Worm (Caenorhabditis elegans) whole organism, young adult: ENCODE measurements around the gene F46H5.3.

Source experiments
- B0019.2 ChIP-seq: fragments of 200-800 bp; sonication (Bioruptor generic); conservative IDR thresholded peaks from 2 replicates; pipeline ENCODE4 v1.3.6; 2022; ENCODE audit warnings: missing genetic modification reagents, missing genetic modification characterization, missing compliant biosample characterization
- B0035.1 ChIP-seq: sonication (generic microtip); optimal IDR thresholded peaks from 2 replicates; lab custom pipeline; 2016; ENCODE audit warnings: missing genetic modification characterization, mild to moderate bottlenecking, missing compliant biosample characterization, missing genotype, missing genetic modification reagents
- B0261.1 ChIP-seq: sonication (generic microtip); optimal IDR thresholded peaks from 2 replicates; lab custom pipeline; 2016; ENCODE audit warnings: mild to moderate bottlenecking, missing genetic modification characterization, moderate library complexity, missing compliant biosample characterization
- B0336.3 ChIP-seq: fragments of 200-800 bp; sonication (Bioruptor generic); IDR thresholded peaks from 2 replicates; pipeline ENCODE4 v1.3.6; 2022; ENCODE audit warnings: missing genetic modification characterization, missing compliant biosample characterization
- C17E4.6 ChIP-seq: fragments of 200-800 bp; sonication (Bioruptor generic); IDR thresholded peaks from 2 replicates; pipeline ENCODE4 v1.3.6; 2022; ENCODE audit warnings: missing genetic modification reagents, missing genetic modification characterization, missing compliant biosample characterization
- F49E8.2 ChIP-seq: sonication (generic microtip); optimal IDR thresholded peaks from 3 replicates; lab custom pipeline; 2017; ENCODE audit warnings: missing genetic modification characterization, mild to moderate bottlenecking, missing compliant biosample characterization, antibody characterized with exemption, moderate library complexity; ENCODE audit not compliant: insufficient read depth
- F57A8.1 ChIP-seq: fragments of 200-800 bp; sonication (Bioruptor generic); optimal IDR thresholded peaks from 2 replicates; lab custom pipeline; 2018; ENCODE audit warnings: mild to moderate bottlenecking, missing genetic modification characterization, moderate library complexity, missing compliant biosample characterization
- K12H6.12 ChIP-seq: fragments of 200-800 bp; sonication (Bioruptor generic); optimal IDR thresholded peaks from 2 replicates; lab custom pipeline; 2018; ENCODE audit warnings: mild to moderate bottlenecking, missing genetic modification characterization, missing compliant biosample characterization
- T07F8.4 ChIP-seq: sonication (generic microtip); optimal IDR thresholded peaks from 2 replicates; lab custom pipeline; 2016; ENCODE audit warnings: mild to moderate bottlenecking, missing genetic modification characterization, moderate library complexity, missing compliant biosample characterization
- T26A5.8 ChIP-seq: sonication (generic microtip); optimal IDR thresholded peaks from 2 replicates; lab custom pipeline; 2016; ENCODE audit warnings: missing genetic modification characterization, missing compliant biosample characterization
- Y53F4B.3 ChIP-seq: fragments of 200-800 bp; sonication (Bioruptor generic); IDR thresholded peaks from 2 replicates; pipeline ENCODE4 v1.3.6; 2022; ENCODE audit warnings: missing genetic modification reagents, missing genetic modification characterization, missing compliant biosample characterization
- Y56A3A.18 ChIP-seq: fragments of 200-800 bp; sonication (Bioruptor generic); IDR thresholded peaks from 2 replicates; pipeline ENCODE4 v1.3.6; 2022; ENCODE audit warnings: missing genetic modification reagents, missing genetic modification characterization, missing compliant biosample characterization
- ZK185.1 ChIP-seq: sonication (generic microtip); optimal IDR thresholded peaks from 2 replicates; lab custom pipeline; 2016; ENCODE audit warnings: mild to moderate bottlenecking, missing genetic modification characterization, missing compliant biosample characterization; ENCODE audit not compliant: poor library complexity, severe bottlenecking
- akir-1 ChIP-seq: fragments of 200-800 bp; sonication (Bioruptor generic); optimal IDR thresholded peaks from 2 replicates; lab custom pipeline; 2018; ENCODE audit warnings: mild to moderate bottlenecking, missing genetic modification characterization, moderate library complexity, missing compliant biosample characterization
- ama-1 ChIP-seq, 3 experiments: fragments of 150-350 bp in 1 of 3; sonication (generic microtip) in 2 of 3; optimal IDR thresholded peaks; 2 replicates each; lab custom pipeline; 2014 to 2018; ENCODE audit warnings: missing biosample characterization in 2 of 3, missing genetic modification characterization in 2 of 3, missing genetic modification reagents in 2 of 3
- athp-1 ChIP-seq: sonication (generic microtip); optimal IDR thresholded peaks from 2 replicates; lab custom pipeline; 2017; ENCODE audit warnings: mild to moderate bottlenecking, missing genetic modification characterization, missing compliant biosample characterization
- attf-3 ChIP-seq: fragments of 200-800 bp; sonication (Bioruptor generic); conservative IDR thresholded peaks from 2 replicates; pipeline ENCODE4 v1.3.6; 2022; ENCODE audit warnings: missing genetic modification reagents, missing genetic modification characterization, missing compliant biosample characterization
- attf-6 ChIP-seq: fragments of 200-800 bp; sonication (Bioruptor generic); IDR thresholded peaks from 2 replicates; pipeline ENCODE4 v1.3.6; 2022; ENCODE audit warnings: missing genetic modification reagents, missing genetic modification characterization, missing compliant biosample characterization
- cebp-2 ChIP-seq: fragments of 200-800 bp; sonication (Bioruptor generic); IDR thresholded peaks from 2 replicates; pipeline ENCODE4 v1.3.6; 2022; ENCODE audit warnings: missing genetic modification characterization, missing compliant biosample characterization
- ceh-27 ChIP-seq: fragments of 200-800 bp; sonication (Bioruptor generic); optimal IDR thresholded peaks from 2 replicates; lab custom pipeline; 2018; ENCODE audit warnings: mild to moderate bottlenecking, missing genetic modification characterization, moderate library complexity, missing compliant biosample characterization
- ceh-79 ChIP-seq: sonication (generic microtip); optimal IDR thresholded peaks from 2 replicates; lab custom pipeline; 2017; ENCODE audit warnings: mild to moderate bottlenecking, missing genetic modification characterization, missing compliant biosample characterization
- ceh-91 ChIP-seq: fragments of 200-800 bp; sonication (Bioruptor generic); IDR thresholded peaks from 2 replicates; pipeline ENCODE4 v1.3.6; 2022; ENCODE audit warnings: missing genetic modification reagents, missing genetic modification characterization, missing compliant biosample characterization
- chd-7 ChIP-seq: sonication (generic microtip); optimal IDR thresholded peaks from 2 replicates; lab custom pipeline; 2016; ENCODE audit warnings: mild to moderate bottlenecking, missing genetic modification characterization, moderate library complexity, missing compliant biosample characterization
- dox-1 ChIP-seq: fragments of 200-800 bp; sonication (Bioruptor generic); IDR thresholded peaks from 2 replicates; pipeline ENCODE4 v1.3.6; 2022; ENCODE audit warnings: missing genetic modification reagents, missing genetic modification characterization, missing compliant biosample characterization
- ekl-4 ChIP-seq: fragments of 200-800 bp; sonication (Bioruptor generic); IDR thresholded peaks from 2 replicates; pipeline ENCODE4 v1.3.6; 2022; ENCODE audit warnings: missing genetic modification reagents, missing genetic modification characterization, missing compliant biosample characterization
- him-1 ChIP-seq: sonication (generic microtip); optimal IDR thresholded peaks from 2 replicates; lab custom pipeline; 2016; ENCODE audit warnings: missing genotype, missing genetic modification reagents, missing genetic modification characterization, missing compliant biosample characterization
- hlh-26 ChIP-seq: fragments of 200-800 bp; sonication (Bioruptor generic); conservative IDR thresholded peaks from 2 replicates; pipeline ENCODE4 v1.3.6; 2022; ENCODE audit warnings: missing genetic modification reagents, missing genetic modification characterization, missing compliant biosample characterization
- hmg-20 ChIP-seq: fragments of 200-800 bp; sonication (Bioruptor generic); IDR thresholded peaks from 2 replicates; pipeline ENCODE4 v1.3.6; 2022; ENCODE audit warnings: missing genetic modification reagents, missing genetic modification characterization, missing compliant biosample characterization
- hrde-1 ChIP-seq: sonication (generic microtip); optimal IDR thresholded peaks from 2 replicates; lab custom pipeline; 2016; ENCODE audit warnings: missing genetic modification characterization, mild to moderate bottlenecking, missing compliant biosample characterization, moderate library complexity, missing genotype, missing genetic modification reagents, borderline replicate concordance
- hsf-1 ChIP-seq: fragments of 200-800 bp; sonication (Bioruptor generic); IDR thresholded peaks from 2 replicates; pipeline ENCODE4 v1.3.6; 2022; ENCODE audit warnings: missing genetic modification reagents, missing genetic modification characterization, missing compliant biosample characterization
- let-526 ChIP-seq: fragments of 200-800 bp; sonication (Bioruptor generic); IDR thresholded peaks from 2 replicates; pipeline ENCODE4 v1.3.6; 2022; ENCODE audit warnings: missing genetic modification reagents, missing genetic modification characterization, missing compliant biosample characterization
- lsl-1 ChIP-seq: fragments of 200-800 bp; sonication (Bioruptor generic); optimal IDR thresholded peaks from 2 replicates; lab custom pipeline; 2018; ENCODE audit warnings: mild to moderate bottlenecking, missing genetic modification characterization, moderate library complexity, missing compliant biosample characterization
- madf-10 ChIP-seq: sonication (generic microtip); optimal IDR thresholded peaks from 2 replicates; lab custom pipeline; 2016; ENCODE audit warnings: mild to moderate bottlenecking, missing genetic modification characterization, missing compliant biosample characterization
- madf-8 ChIP-seq: fragments of 200-800 bp; sonication (Bioruptor generic); conservative IDR thresholded peaks from 2 replicates; pipeline ENCODE4 v1.3.6; 2022; ENCODE audit warnings: missing genetic modification reagents, missing genetic modification characterization, missing compliant biosample characterization
- nhr-80 ChIP-seq: sonication (generic microtip); optimal IDR thresholded peaks from 2 replicates; lab custom pipeline; 2016; ENCODE audit warnings: missing genetic modification characterization, missing compliant biosample characterization
- nhr-90 ChIP-seq: sonication (generic microtip); optimal IDR thresholded peaks from 2 replicates; lab custom pipeline; 2016; ENCODE audit warnings: missing genotype, mild to moderate bottlenecking, missing genetic modification characterization, missing compliant biosample characterization
- pbrm-1 ChIP-seq: fragments of 200-800 bp; sonication (Bioruptor generic); IDR thresholded peaks from 2 replicates; pipeline ENCODE4 v1.3.6; 2022; ENCODE audit warnings: missing genetic modification reagents, missing genetic modification characterization, missing compliant biosample characterization
- rpc-1 ChIP-seq, 2 experiments: fragments of 150-350 bp in 1 of 2; sonication (generic microtip) in 1 of 2; optimal IDR thresholded peaks; 2 replicates each; lab custom pipeline; 2014 to 2018; ENCODE audit warnings: missing biosample characterization in 1 of 2, missing genetic modification characterization in 1 of 2, missing genetic modification reagents in 1 of 2, missing genotype in 1 of 2
- somi-1 ChIP-seq: fragments of 200-800 bp; sonication (Bioruptor generic); optimal IDR thresholded peaks from 2 replicates; lab custom pipeline; 2018; ENCODE audit warnings: mild to moderate bottlenecking, missing genetic modification characterization, missing compliant biosample characterization
- unc-62 ChIP-seq: fragments of 150-350 bp; optimal IDR thresholded peaks from 2 replicates; lab custom pipeline; 2014; ENCODE audit warnings: missing biosample characterization, missing genetic modification reagents, missing genetic modification characterization
- zim-3 ChIP-seq: sonication (generic microtip); optimal IDR thresholded peaks from 2 replicates; lab custom pipeline; 2017; ENCODE audit warnings: mild to moderate bottlenecking, missing genetic modification characterization, moderate library complexity, missing compliant biosample characterization
- ztf-26 ChIP-seq: sonication (generic microtip); optimal IDR thresholded peaks from 2 replicates; lab custom pipeline; 2017; ENCODE audit warnings: missing genetic modification characterization, missing compliant biosample characterization

The F46H5.3 gene

ce11 chrX:7264591-7265306 is 26.3 kb upstream of the F46H5.3 start (continued):
- TF ChIP-seq ekl-4 (GFP tag; lab: Robert Waterston, UW) = no peak
- no peak for TF ChIP-seq hsf-1 (GFP tag; lab: Robert Waterston, UW)
- no peak for TF ChIP-seq athp-1 (tag; lab: Kevin White, UChicago)
- TF ChIP-seq pbrm-1 = peak; percentile 76
- TF ChIP-seq zim-3 (tag; lab: Kevin White, UChicago) = no peak
- TF ChIP-seq K12H6.12 (tag; lab: Kevin White, UChicago) = peak; percentile 96
- peak; percentile 88 for TF ChIP-seq ztf-26 (tag; lab: Kevin White, UChicago)
- peak; percentile 54 for TF ChIP-seq somi-1
- peak; percentile 58 for TF ChIP-seq nhr-90 (tag; lab: Kevin White, UChicago)
- TF ChIP-seq hlh-26 (GFP tag; lab: Robert Waterston, UW) = no peak
- peak; percentile 93 for TF ChIP-seq ceh-27 (GFP tag; lab: Kevin White, UChicago)
- TF ChIP-seq hrde-1 = no peak
- peak; percentile 11 for TF ChIP-seq B0261.1 (tag; lab: Kevin White, UChicago)
- peak; percentile 89 for TF ChIP-seq B0336.3
- TF ChIP-seq chd-7 (tag; lab: Kevin White, UChicago) = peak; percentile 64
- no peak for TF ChIP-seq T07F8.4
- TF ChIP-seq him-1 (tag; lab: Kevin White, UChicago) = no peak
- no peak for TF ChIP-seq akir-1 (GFP tag; lab: Kevin White, UChicago)
- TF ChIP-seq, all 124 proteins: peak for 46

ce11 chrX:7260327-7261019 is 22.0 kb upstream of the F46H5.3 start, which contains the start of gene lact-1:
TSS of gene lact-1 (minus strand) at chrX:7260377.
- TF ChIP-seq nhr-80 = peak; percentile 1
- no peak for TF ChIP-seq ceh-91 (GFP tag; lab: Robert Waterston, UW)
- no peak for TF ChIP-seq Y56A3A.18 (GFP tag; lab: Robert Waterston, UW)

- TF ChIP-seq B0035.1 (no peak), F49E8.2 (tag; lab: Kevin White, UChicago) (no peak), ceh-79 (no peak), madf-8 (GFP tag; lab: Robert Waterston, UW) (no peak), unc-62 (no peak), ZK185.1 (tag; lab: Kevin White, UChicago) (no peak), rpc-1 (optimal IDR thresholded peaks at IDR 0.05; lab: Kevin White, UChicago) (no peak), rpc-1 (tag; optimal IDR thresholded peaks at IDR 0.05; lab: Kevin White, UChicago) (no peak), C17E4.6 (no peak)
These were observed 18.4 kb upstream of the F46H5.3 start, which contains the start of gene F46H5.5 for ce11 chrX:7256891-7257290. TSS of gene F46H5.5 (minus strand) at chrX:7256991.

ce11 chrX:7254558-7254957 is 16.1 kb upstream of the F46H5.3 start, which contains the start of gene F46H5.4:
TSS of gene F46H5.4 (minus strand) at chrX:7254610.
- TF ChIP-seq lsl-1 (GFP tag; lab: Kevin White, UChicago) = no peak
- peak; percentile 81 for TF ChIP-seq attf-3 (GFP tag; lab: Robert Waterston, UW)
- TF ChIP-seq hsf-1 (GFP tag; lab: Robert Waterston, UW) = no peak
- no peak for TF ChIP-seq attf-6
- no peak for TF ChIP-seq F57A8.1
- no peak for TF ChIP-seq somi-1
- TF ChIP-seq let-526 (GFP tag; lab: Robert Waterston, UW) = no peak
- no peak for TF ChIP-seq ztf-26 (tag; lab: Kevin White, UChicago)
- TF ChIP-seq T26A5.8 (tag; lab: Kevin White, UChicago) = no peak
- no peak for TF ChIP-seq ama-1 (optimal IDR thresholded peaks at IDR 0.05; lab: Kevin White, UChicago)
- TF ChIP-seq ama-1 (GFP tag; optimal IDR thresholded peaks at IDR 0.05; lab: Kevin White, UChicago) = no peak
- no peak for TF ChIP-seq B0019.2 (GFP tag; lab: Robert Waterston, UW)
- TF ChIP-seq hmg-20 (GFP tag; lab: Robert Waterston, UW) = no peak
- TF ChIP-seq dox-1 = no peak
- no peak for TF ChIP-seq Y53F4B.3 (GFP tag; lab: Robert Waterston, UW)
- no peak for TF ChIP-seq cebp-2 (GFP tag; lab: Robert Waterston, UW)
- peak; percentile 25 for TF ChIP-seq nhr-80
- no peak for TF ChIP-seq madf-10 (tag; lab: Kevin White, UChicago)
